Fruit fly (Drosophila melanogaster) whole organism, embryonic: ENCODE results near the gene CG8568.

Source experiments
- B-H2 ChIP-seq: fragments of 200-800 bp; sonication (Bioruptor generic); optimal IDR thresholded peaks from 2 replicates; lab custom pipeline; 2018; ENCODE audit warnings: missing biosample characterization, mild to moderate bottlenecking, missing genetic modification characterization
- BEAF-32 ChIP-seq: fragments of 200-800 bp; sonication (Bioruptor generic); optimal IDR thresholded peaks from 3 replicates; lab custom pipeline; 2017; ENCODE audit warnings: missing biosample characterization, missing genetic modification characterization, mild to moderate bottlenecking, moderate library complexity, missing genetic modification reagents
- Bgb ChIP-seq: fragments of 200-800 bp; sonication (Bioruptor generic); IDR thresholded peaks from 2 replicates; pipeline ENCODE4 v1.3.6; 2022; ENCODE audit warnings: missing biosample characterization, missing genetic modification characterization; ENCODE audit not compliant: partially characterized antibody
- C15 ChIP-seq: fragments of 200-800 bp; sonication (Bioruptor generic); IDR thresholded peaks from 3 replicates; pipeline ENCODE4 v1.3.6; 2022; ENCODE audit warnings: missing biosample characterization, missing genetic modification characterization
- CG10959 ChIP-seq: fragments of 200-800 bp; sonication (Bioruptor generic); IDR thresholded peaks from 2 replicates; pipeline ENCODE4 v1.3.6; 2022; ENCODE audit warnings: missing biosample characterization, missing genetic modification characterization
- CG11085 ChIP-seq: fragments of 200-800 bp; sonication (Bioruptor generic); IDR thresholded peaks from 2 replicates; pipeline ENCODE4 v1.3.6; 2022; ENCODE audit warnings: missing biosample characterization, missing genetic modification characterization
- CG11398 ChIP-seq: fragments of 200-800 bp; sonication (Bioruptor generic); optimal IDR thresholded peaks from 2 replicates; lab custom pipeline; 2016; ENCODE audit warnings: missing biosample characterization, missing genetic modification characterization
- CG11560 ChIP-seq: fragments of 200-800 bp; sonication (Bioruptor generic); IDR thresholded peaks from 3 replicates; pipeline ENCODE4 v1.3.6; 2022; ENCODE audit warnings: missing biosample characterization, missing genetic modification characterization
- CG13775 ChIP-seq: fragments of 200-800 bp; sonication (Bioruptor generic); optimal IDR thresholded peaks from 3 replicates; lab custom pipeline; 2017; ENCODE audit warnings: missing biosample characterization, mild to moderate bottlenecking, missing genetic modification characterization
- CG14050 ChIP-seq: fragments of 200-800 bp; sonication (Bioruptor generic); IDR thresholded peaks from 3 replicates; pipeline ENCODE4 v1.3.6; 2022; ENCODE audit warnings: missing biosample characterization, missing genetic modification characterization
- CG15073 ChIP-seq: fragments of 200-800 bp; sonication (Bioruptor generic); optimal IDR thresholded peaks from 2 replicates; lab custom pipeline; 2016; ENCODE audit warnings: missing biosample characterization, missing genetic modification characterization
- CG1647 ChIP-seq: fragments of 200-800 bp; sonication (Bioruptor generic); optimal IDR thresholded peaks from 3 replicates; lab custom pipeline; 2016; ENCODE audit warnings: missing biosample characterization, missing genetic modification characterization
- CG17328 ChIP-seq: fragments of 200-800 bp; sonication (Bioruptor generic); IDR thresholded peaks from 2 replicates; pipeline ENCODE4 v1.3.6; 2022; ENCODE audit warnings: missing biosample characterization, missing genetic modification characterization
- CG31224 ChIP-seq: fragments of 200-800 bp; sonication (Bioruptor generic); IDR thresholded peaks from 2 replicates; pipeline ENCODE4 v1.3.6; 2022; ENCODE audit warnings: missing biosample characterization, missing genetic modification characterization
- CG3281 ChIP-seq: fragments of 200-800 bp; sonication (Bioruptor generic); optimal IDR thresholded peaks from 3 replicates; lab custom pipeline; 2017; ENCODE audit warnings: missing biosample characterization, mild to moderate bottlenecking, missing genetic modification characterization
- CG3726 ChIP-seq: fragments of 200-800 bp; sonication (Bioruptor generic); IDR thresholded peaks from 3 replicates; pipeline ENCODE4, ENCODE4 v1.3.6; 2022; ENCODE audit warnings: missing biosample characterization, missing genetic modification characterization
- CG3838 ChIP-seq: fragments of 200-800 bp; sonication (Bioruptor generic); optimal IDR thresholded peaks from 3 replicates; lab custom pipeline; 2016; ENCODE audit warnings: missing biosample characterization, missing genetic modification characterization
- CG7963 ChIP-seq: fragments of 200-800 bp; sonication (Bioruptor generic); IDR thresholded peaks from 3 replicates; pipeline ENCODE4 v1.3.6; 2022; ENCODE audit warnings: missing biosample characterization, missing genetic modification characterization; ENCODE audit not compliant: partially characterized antibody
- CG8089 ChIP-seq: fragments of 200-800 bp; sonication (Bioruptor generic); optimal IDR thresholded peaks from 3 replicates; lab custom pipeline; 2016; ENCODE audit warnings: missing biosample characterization, missing genetic modification characterization
- CG8281 ChIP-seq: fragments of 200-800 bp; sonication (Bioruptor generic); optimal IDR thresholded peaks from 2 replicates; lab custom pipeline; 2018; ENCODE audit warnings: missing biosample characterization, mild to moderate bottlenecking, missing genetic modification characterization, moderate library complexity
- CG9876 ChIP-seq: fragments of 200-800 bp; sonication (Bioruptor generic); optimal IDR thresholded peaks from 2 replicates; lab custom pipeline; 2016; ENCODE audit warnings: missing biosample characterization, missing genetic modification characterization
- CG9932 ChIP-seq: fragments of 200-800 bp; sonication (Bioruptor generic); IDR thresholded peaks from 2 replicates; pipeline ENCODE4 v1.3.6; 2022; ENCODE audit warnings: missing biosample characterization, missing genetic modification characterization
- Dfd ChIP-seq, 2 experiments: fragments of >200 bp; optimal IDR thresholded peaks; 2 replicates each; lab custom pipeline; 2017; ENCODE audit warnings: missing biosample characterization in 2 of 2, missing genetic modification characterization in 2 of 2
- Ets65A ChIP-seq: fragments of 200-800 bp; sonication (Bioruptor generic); peaks from one replicate; lab custom pipeline; 2016; ENCODE audit warnings: missing biosample characterization, missing genetic modification characterization
- Fer1 ChIP-seq: fragments of 200-800 bp; sonication (Bioruptor generic); optimal IDR thresholded peaks from 2 replicates; lab custom pipeline; 2017; ENCODE audit warnings: missing biosample characterization, mild to moderate bottlenecking, missing genetic modification characterization
- Lim3 ChIP-seq: fragments of 200-800 bp; sonication (Bioruptor generic); IDR thresholded peaks from 2 replicates; pipeline ENCODE4 v1.3.6; 2022; ENCODE audit warnings: missing biosample characterization, missing genetic modification characterization
- Max ChIP-seq: fragments of 200-800 bp; sonication (Bioruptor generic); optimal IDR thresholded peaks from 2 replicates; lab custom pipeline; 2016; ENCODE audit warnings: missing biosample characterization, mild to moderate bottlenecking, missing genetic modification characterization
- Mes4 ChIP-seq: fragments of 200-800 bp; sonication (Bioruptor generic); optimal IDR thresholded peaks from 2 replicates; lab custom pipeline; 2016; ENCODE audit warnings: missing biosample characterization, missing genetic modification characterization
- NC2β ChIP-seq: fragments of 200-800 bp; sonication (Bioruptor generic); optimal IDR thresholded peaks from 2 replicates; lab custom pipeline; 2016; ENCODE audit warnings: missing biosample characterization, missing genetic modification characterization
- Nf-YC ChIP-seq: fragments of 200-800 bp; optimal IDR thresholded peaks from 3 replicates; lab custom pipeline; 2019; ENCODE audit warnings: missing biosample characterization, mild to moderate bottlenecking, missing genetic modification characterization, moderate library complexity
- Opbp ChIP-seq: fragments of 200-800 bp; sonication (Bioruptor generic); IDR thresholded peaks from 3 replicates; pipeline ENCODE4 v1.3.6; 2022; ENCODE audit warnings: missing biosample characterization, missing genetic modification characterization; ENCODE audit not compliant: partially characterized antibody
- YL-1 ChIP-seq: fragments of 200-800 bp; sonication (Bioruptor generic); optimal IDR thresholded peaks from 3 replicates; lab custom pipeline; 2017; ENCODE audit warnings: missing biosample characterization, mild to moderate bottlenecking, missing genetic modification characterization
- ap ChIP-seq: fragments of 200-800 bp; sonication (Bioruptor generic); IDR thresholded peaks from 2 replicates; pipeline ENCODE4 v1.3.6; 2022; ENCODE audit warnings: missing biosample characterization, missing genetic modification characterization
- ash1 ChIP-seq: fragments of 200-800 bp; sonication (Bioruptor generic); optimal IDR thresholded peaks from 2 replicates; lab custom pipeline; 2018; ENCODE audit warnings: missing biosample characterization, mild to moderate bottlenecking, missing genetic modification characterization
- ato ChIP-seq: fragments of 200-800 bp; sonication (Bioruptor generic); IDR thresholded peaks from 2 replicates; pipeline ENCODE4 v1.3.6; 2022; ENCODE audit warnings: missing biosample characterization, missing genetic modification characterization; ENCODE audit not compliant: partially characterized antibody
- bcd ChIP-seq: fragments of 200-800 bp; sonication (Bioruptor generic); optimal IDR thresholded peaks from 2 replicates; lab custom pipeline; 2017; ENCODE audit warnings: missing biosample characterization, mild to moderate bottlenecking, missing genetic modification characterization
- cad ChIP-seq: fragments of >200 bp; optimal IDR thresholded peaks from 2 replicates; lab custom pipeline; 2017; ENCODE audit warnings: missing biosample characterization, missing genetic modification characterization
- caup ChIP-seq: fragments of 200-800 bp; sonication (Bioruptor generic); optimal IDR thresholded peaks from 3 replicates; lab custom pipeline; 2017; ENCODE audit warnings: missing biosample characterization, mild to moderate bottlenecking, missing genetic modification characterization, moderate library complexity; ENCODE audit not compliant: severe bottlenecking
- da ChIP-seq: fragments of 200-800 bp; sonication (Bioruptor generic); optimal IDR thresholded peaks from 2 replicates; lab custom pipeline; 2016; ENCODE audit warnings: missing biosample characterization, missing genetic modification characterization
- ewg ChIP-seq: fragments of 200-800 bp; sonication (Bioruptor generic); optimal IDR thresholded peaks from 3 replicates; lab custom pipeline; 2017; ENCODE audit warnings: mild to moderate bottlenecking, missing biosample characterization, missing genetic modification reagents, missing genetic modification characterization
- exex ChIP-seq: fragments of 200-800 bp; sonication (Bioruptor generic); optimal IDR thresholded peaks from 4 replicates; lab custom pipeline; 2018; ENCODE audit warnings: missing biosample characterization, mild to moderate bottlenecking, missing genetic modification characterization, moderate library complexity
- fd96Cb ChIP-seq: fragments of 200-800 bp; sonication (Bioruptor generic); optimal IDR thresholded peaks from 2 replicates; lab custom pipeline; 2018; ENCODE audit warnings: missing biosample characterization, mild to moderate bottlenecking, missing genetic modification characterization, moderate library complexity
- kah ChIP-seq: fragments of 200-800 bp; sonication (Bioruptor generic); optimal IDR thresholded peaks from 2 replicates; lab custom pipeline; 2018; ENCODE audit warnings: missing biosample characterization, mild to moderate bottlenecking, missing genetic modification characterization
- knrl ChIP-seq: fragments of 200-800 bp; sonication (Bioruptor generic); IDR thresholded peaks from 3 replicates; pipeline ENCODE4 v1.3.6; 2022; ENCODE audit warnings: missing biosample characterization, missing genetic modification characterization; ENCODE audit not compliant: partially characterized antibody
- phol ChIP-seq: fragments of 200-800 bp; sonication (Bioruptor generic); optimal IDR thresholded peaks from 3 replicates; lab custom pipeline; 2018; ENCODE audit warnings: missing biosample characterization, mild to moderate bottlenecking, missing genetic modification characterization, moderate library complexity
- pzg ChIP-seq: fragments of 200-800 bp; sonication (Bioruptor generic); optimal IDR thresholded peaks from 3 replicates; lab custom pipeline; 2018; ENCODE audit warnings: missing biosample characterization, mild to moderate bottlenecking, missing genetic modification characterization, moderate library complexity
- rib ChIP-seq: fragments of 200-800 bp; sonication (Bioruptor generic); IDR thresholded peaks from 2 replicates; pipeline ENCODE4 v1.3.6; 2022; ENCODE audit warnings: missing biosample characterization, missing genetic modification characterization
- sens ChIP-seq: fragments of 200-800 bp; sonication (Bioruptor generic); peaks from one replicate; lab custom pipeline; 2016; ENCODE audit warnings: missing biosample characterization, missing genetic modification characterization
- seq ChIP-seq: fragments of 200-800 bp; sonication (Bioruptor generic); IDR thresholded peaks from 2 replicates; pipeline ENCODE4 v1.3.6; 2022; ENCODE audit warnings: missing biosample characterization, missing genetic modification characterization
- tx ChIP-seq: fragments of 200-800 bp; sonication (Bioruptor generic); optimal IDR thresholded peaks from 2 replicates; lab custom pipeline; 2016; ENCODE audit warnings: missing biosample characterization, missing genetic modification characterization
- vnd ChIP-seq: fragments of 200-800 bp; sonication (Bioruptor generic); IDR thresholded peaks from 3 replicates; pipeline ENCODE4 v1.3.6; 2022; ENCODE audit warnings: missing biosample characterization, missing genetic modification characterization; ENCODE audit not compliant: partially characterized antibody

Gene CG8568

dm6 chrX:17472930-17473668, 20.8 kb upstream of the CG8568 start (continued):
- no peak for TF ChIP-seq BEAF-32 (GFP tag; lab: Kevin White, UChicago)
- TF ChIP-seq fd96Cb (tag; lab: Kevin White, UChicago): no peak
- TF ChIP-seq Ets65A: no peak
- TF ChIP-seq pzg (GFP tag; lab: Kevin White, UChicago): no peak
- peak; percentile 27 for TF ChIP-seq exex (tag; lab: Kevin White, UChicago)
- TF ChIP-seq Opbp: no peak
- TF ChIP-seq kah (GFP tag; lab: Kevin White, UChicago): no peak
- no peak for TF ChIP-seq caup (GFP tag; lab: Kevin White, UChicago)
- TF ChIP-seq ash1 (GFP tag; lab: Kevin White, UChicago): no peak
- TF ChIP-seq C15: no peak
- no peak for TF ChIP-seq seq (GFP tag; lab: Robert Waterston, UW)
- TF ChIP-seq knrl (GFP tag; lab: Robert Waterston, UW): no peak
- no peak for TF ChIP-seq CG1647 (GFP tag; lab: Kevin White, UChicago)
- no peak for TF ChIP-seq vnd (GFP tag; lab: Robert Waterston, UW)
- TF ChIP-seq CG3838: no peak
- TF ChIP-seq ewg: no peak
- TF ChIP-seq CG10959 (GFP tag; lab: Robert Waterston, UW): no peak
- TF ChIP-seq Bgb (GFP tag; lab: Robert Waterston, UW): no peak
- TF ChIP-seq CG13775 (GFP tag; lab: Kevin White, UChicago): no peak
- no peak for TF ChIP-seq tx (GFP tag; lab: Kevin White, UChicago)
- TF ChIP-seq CG14050 (GFP tag; lab: Robert Waterston, UW): no peak
- TF ChIP-seq YL-1 (GFP tag; lab: Kevin White, UChicago): peak; percentile 25
- TF ChIP-seq CG9876 (GFP tag; lab: Kevin White, UChicago): no peak
- no peak for TF ChIP-seq phol (tag; lab: Kevin White, UChicago)
- no peak for TF ChIP-seq Fer1 (GFP tag; lab: Kevin White, UChicago)
- no peak for TF ChIP-seq Lim3 (GFP tag; lab: Robert Waterston, UW)
- TF ChIP-seq CG8089 (GFP tag; lab: Kevin White, UChicago): peak; percentile 23
- TF ChIP-seq CG7963: no peak
- TF ChIP-seq Max (GFP tag; lab: Kevin White, UChicago): no peak
- TF ChIP-seq CG11560 (tag; lab: Robert Waterston, UW): no peak
- no peak for TF ChIP-seq bcd (GFP tag; lab: Kevin White, UChicago)
- no peak for TF ChIP-seq CG9932 (GFP tag; lab: Robert Waterston, UW)
- TF ChIP-seq CG11398 (GFP tag; lab: Kevin White, UChicago): peak; percentile 25
- no peak for TF ChIP-seq ato (GFP tag; lab: Robert Waterston, UW)
- no peak for TF ChIP-seq Dfd (GFP tag; optimal IDR thresholded peaks at IDR 0.05; lab: Kevin White, UChicago)
- no peak for TF ChIP-seq rib
- TF ChIP-seq Mes4 (GFP tag; lab: Kevin White, UChicago): no peak
- TF ChIP-seq CG8281 (tag; lab: Kevin White, UChicago): no peak
- TF ChIP-seq CG3281 (GFP tag; lab: Kevin White, UChicago): no peak
- 0 out of 2 replicates have a peak, but pooled peaks have one; percentile 20 for TF ChIP-seq CG17328
- no peak for TF ChIP-seq B-H2 (GFP tag; lab: Kevin White, UChicago)
- no peak for TF ChIP-seq cad (GFP tag; lab: Kevin White, UChicago)
- no peak for TF ChIP-seq Nf-YC (tag; lab: Kevin White, UChicago)
- no peak for TF ChIP-seq CG11085 (GFP tag; lab: Robert Waterston, UW)
- TF ChIP-seq ap (GFP tag; lab: Robert Waterston, UW): no peak
- TF ChIP-seq CG31224: no peak
- peak; percentile 52 for TF ChIP-seq NC2β
- no peak for TF ChIP-seq da
- no peak for TF ChIP-seq CG3726 (GFP tag; lab: Robert Waterston, UW)
- TF ChIP-seq sens: peak; percentile 94
- TF ChIP-seq CG15073 (GFP tag; lab: Kevin White, UChicago): no peak
